Fruit fly (Drosophila melanogaster) whole organism, embryonic: ENCODE measurements around the gene cana.

Experiments
- C15 ChIP-seq: fragments of 200-800 bp; sonication (Bioruptor generic); IDR thresholded peaks from 3 replicates; pipeline ENCODE4 v1.3.6; 2022; ENCODE audit warnings: missing biosample characterization, missing genetic modification characterization
- CG10321 ChIP-seq: fragments of 200-800 bp; sonication (Bioruptor generic); IDR thresholded peaks from 2 replicates; pipeline ENCODE4 v1.3.6; 2022; ENCODE audit warnings: missing biosample characterization, missing genetic modification characterization
- CG10654 ChIP-seq: fragments of 200-800 bp; sonication (Bioruptor generic); optimal IDR thresholded peaks from 2 replicates; lab custom pipeline; 2016; ENCODE audit warnings: missing biosample characterization, missing genetic modification characterization
- CG11723 ChIP-seq: fragments of 200-800 bp; sonication (Bioruptor generic); optimal IDR thresholded peaks from 2 replicates; lab custom pipeline; 2017; ENCODE audit warnings: missing biosample characterization, mild to moderate bottlenecking, missing genetic modification characterization
- CG12769 ChIP-seq: fragments of 200-800 bp; sonication (Bioruptor generic); optimal IDR thresholded peaks from 2 replicates; lab custom pipeline; 2019; ENCODE audit warnings: missing biosample characterization, mild to moderate bottlenecking, missing genetic modification characterization, moderate library complexity
- CG12942 ChIP-seq: fragments of 200-800 bp; sonication (Bioruptor generic); optimal IDR thresholded peaks from 3 replicates; lab custom pipeline; 2016; ENCODE audit warnings: missing biosample characterization, missing genetic modification characterization
- CG13287 ChIP-seq: fragments of 200-800 bp; sonication (Bioruptor generic); IDR thresholded peaks from 2 replicates; pipeline ENCODE4 v1.3.6; 2022; ENCODE audit warnings: missing biosample characterization, missing genetic modification characterization; ENCODE audit not compliant: partially characterized antibody
- CG15514 ChIP-seq: fragments of 200-800 bp; sonication (Bioruptor generic); optimal IDR thresholded peaks from 3 replicates; lab custom pipeline; 2017; ENCODE audit warnings: missing biosample characterization, missing genetic modification characterization, mild to moderate bottlenecking, moderate library complexity, missing genetic modification reagents
- CG1603 ChIP-seq: fragments of 200-800 bp; sonication (Bioruptor generic); optimal IDR thresholded peaks from 2 replicates; lab custom pipeline; 2019; ENCODE audit warnings: missing biosample characterization, mild to moderate bottlenecking, missing genetic modification characterization, moderate library complexity
- CG17385 ChIP-seq: fragments of 200-800 bp; sonication (Bioruptor generic); optimal IDR thresholded peaks from 3 replicates; lab custom pipeline; 2018; ENCODE audit warnings: missing biosample characterization, mild to moderate bottlenecking, missing genetic modification characterization
- CG17568 ChIP-seq: fragments of 200-800 bp; sonication (Bioruptor generic); optimal IDR thresholded peaks from 2 replicates; lab custom pipeline; 2018; ENCODE audit warnings: missing biosample characterization, mild to moderate bottlenecking, missing genetic modification characterization, moderate library complexity
- CG17612 ChIP-seq: fragments of 200-800 bp; sonication (Bioruptor generic); IDR thresholded peaks from 2 replicates; pipeline ENCODE4 v1.3.6; 2022; ENCODE audit warnings: missing biosample characterization, missing genetic modification characterization
- CG31224 ChIP-seq: fragments of 200-800 bp; sonication (Bioruptor generic); IDR thresholded peaks from 2 replicates; pipeline ENCODE4 v1.3.6; 2022; ENCODE audit warnings: missing biosample characterization, missing genetic modification characterization
- CG5180 ChIP-seq: fragments of 200-800 bp; sonication (Bioruptor generic); optimal IDR thresholded peaks from 3 replicates; lab custom pipeline; 2017; ENCODE audit warnings: missing biosample characterization, missing genetic modification characterization, mild to moderate bottlenecking, moderate library complexity, missing genetic modification reagents
- CG6654 ChIP-seq: fragments of 200-800 bp; sonication (Bioruptor generic); optimal IDR thresholded peaks from 2 replicates; lab custom pipeline; 2017; ENCODE audit warnings: missing biosample characterization, mild to moderate bottlenecking, missing genetic modification characterization
- CG6813 ChIP-seq: fragments of 200-800 bp; sonication (Bioruptor generic); optimal IDR thresholded peaks from 2 replicates; lab custom pipeline; 2017; ENCODE audit warnings: missing biosample characterization, missing genetic modification characterization, mild to moderate bottlenecking, moderate library complexity, missing genetic modification reagents
- CG7357 ChIP-seq: fragments of 200-800 bp; sonication (Bioruptor generic); IDR thresholded peaks from 3 replicates; pipeline ENCODE4 v1.3.6; 2022; ENCODE audit warnings: missing biosample characterization, missing genetic modification characterization
- CG7963 ChIP-seq: fragments of 200-800 bp; sonication (Bioruptor generic); IDR thresholded peaks from 3 replicates; pipeline ENCODE4 v1.3.6; 2022; ENCODE audit warnings: missing biosample characterization, missing genetic modification characterization; ENCODE audit not compliant: partially characterized antibody
- CTCF ChIP-seq: fragments of 200-800 bp; sonication (Bioruptor generic); optimal IDR thresholded peaks from 2 replicates; lab custom pipeline; 2017; ENCODE audit warnings: missing biosample characterization, mild to moderate bottlenecking, missing genetic modification characterization, moderate library complexity
- Dad ChIP-seq: fragments of 200-800 bp; sonication (Bioruptor generic); optimal IDR thresholded peaks from 3 replicates; lab custom pipeline; 2016; ENCODE audit warnings: missing biosample characterization, missing genetic modification characterization
- Drgx ChIP-seq: fragments of 200-800 bp; sonication (Bioruptor generic); IDR thresholded peaks from 2 replicates; pipeline ENCODE4 v1.3.6; 2022; ENCODE audit warnings: missing biosample characterization, missing genetic modification characterization
- ERR ChIP-seq: fragments of 200-800 bp; sonication (Bioruptor generic); optimal IDR thresholded peaks from 2 replicates; lab custom pipeline; 2016; ENCODE audit warnings: missing biosample characterization, missing genetic modification characterization
- Ets97D ChIP-seq: fragments of 200-800 bp; sonication (Bioruptor generic); optimal IDR thresholded peaks from 3 replicates; lab custom pipeline; 2016; ENCODE audit warnings: missing biosample characterization, missing genetic modification characterization
- Hmr ChIP-seq: fragments of 200-800 bp; sonication (Bioruptor generic); optimal IDR thresholded peaks from 3 replicates; lab custom pipeline; 2017; ENCODE audit warnings: mild to moderate bottlenecking, missing biosample characterization, missing genetic modification reagents, missing genetic modification characterization
- Hr39 ChIP-seq: fragments of >200 bp; optimal IDR thresholded peaks from 2 replicates; lab custom pipeline; 2017
- Nf-YB ChIP-seq: fragments of 200-800 bp; sonication (Bioruptor generic); optimal IDR thresholded peaks from 3 replicates; lab custom pipeline; 2019; ENCODE audit warnings: missing biosample characterization, mild to moderate bottlenecking, missing genetic modification characterization, moderate library complexity
- Scr ChIP-seq: fragments of 200-800 bp; sonication (Bioruptor generic); IDR thresholded peaks from 2 replicates; pipeline ENCODE4 v1.3.6; 2022; ENCODE audit warnings: missing biosample characterization, missing genetic modification characterization; ENCODE audit not compliant: partially characterized antibody
- Sox100B ChIP-seq: fragments of 200-800 bp; sonication (Bioruptor generic); optimal IDR thresholded peaks from 3 replicates; lab custom pipeline; 2018; ENCODE audit warnings: missing biosample characterization, mild to moderate bottlenecking, missing genetic modification characterization
- Sox102F ChIP-seq: fragments of 200-800 bp; sonication (Bioruptor generic); optimal IDR thresholded peaks from 2 replicates; lab custom pipeline; 2018; ENCODE audit warnings: missing biosample characterization, mild to moderate bottlenecking, missing genetic modification characterization, moderate library complexity
- Stat92E ChIP-seq, 3 experiments: fragments of >200 bp in 2 of 3; fragments of 200-800 bp in 1 of 3; sonication (Bioruptor generic) in 1 of 3; optimal IDR thresholded peaks; 2 replicates each; lab custom pipeline; 2017 to 2019; ENCODE audit warnings: missing biosample characterization in 3 of 3, missing genetic modification characterization in 3 of 3, mild to moderate bottlenecking in 1 of 3, moderate library complexity in 1 of 3
- Trl ChIP-seq, 3 experiments: fragments of >200 bp in 2 of 3; fragments of 200-800 bp in 1 of 3; sonication (Bioruptor generic) in 1 of 3; optimal IDR thresholded peaks; 2 replicates in 1 of 3; 3 replicates in 2 of 3; lab custom pipeline; 2016 to 2017; ENCODE audit warnings: missing biosample characterization in 1 of 3, missing genetic modification characterization in 1 of 3
- Xrp1 ChIP-seq: fragments of 200-800 bp; sonication (Bioruptor generic); IDR thresholded peaks from 2 replicates; pipeline ENCODE4 v1.3.6; 2022; ENCODE audit warnings: missing biosample characterization, missing genetic modification characterization
- abd-A ChIP-seq: fragments of 200-800 bp; sonication (Bioruptor generic); optimal IDR thresholded peaks from 3 replicates; lab custom pipeline; 2019; ENCODE audit warnings: missing biosample characterization, mild to moderate bottlenecking, missing genetic modification characterization, moderate library complexity
- ac ChIP-seq: fragments of 200-800 bp; sonication (Bioruptor generic); optimal IDR thresholded peaks from 3 replicates; lab custom pipeline; 2017; ENCODE audit warnings: missing biosample characterization, mild to moderate bottlenecking, missing genetic modification characterization
- ato ChIP-seq: fragments of 200-800 bp; sonication (Bioruptor generic); IDR thresholded peaks from 2 replicates; pipeline ENCODE4 v1.3.6; 2022; ENCODE audit warnings: missing biosample characterization, missing genetic modification characterization; ENCODE audit not compliant: partially characterized antibody
- cg ChIP-seq: fragments of 200-800 bp; sonication (Bioruptor generic); optimal IDR thresholded peaks from 3 replicates; lab custom pipeline; 2019; ENCODE audit warnings: missing biosample characterization, mild to moderate bottlenecking, missing genetic modification characterization, moderate library complexity
- dmrt11E ChIP-seq: fragments of 200-800 bp; sonication (Bioruptor generic); optimal IDR thresholded peaks from 3 replicates; lab custom pipeline; 2018; ENCODE audit warnings: missing biosample characterization, mild to moderate bottlenecking, missing genetic modification characterization, moderate library complexity
- eve ChIP-seq, 2 experiments: fragments of >200 bp; optimal IDR thresholded peaks; 2 replicates each; lab custom pipeline; 2017; ENCODE audit warnings: missing biosample characterization in 2 of 2, missing genetic modification characterization in 2 of 2
- ham ChIP-seq: fragments of 200-800 bp; sonication (Bioruptor generic); IDR thresholded peaks from 2 replicates; pipeline ENCODE4 v1.3.6; 2022; ENCODE audit warnings: missing biosample characterization, missing genetic modification characterization
- hb ChIP-seq: fragments of 200-800 bp; sonication (Bioruptor generic); IDR thresholded peaks from 3 replicates; pipeline ENCODE4 v1.3.6; 2022; ENCODE audit warnings: missing biosample characterization, missing genetic modification characterization; ENCODE audit not compliant: partially characterized antibody
- kah ChIP-seq: fragments of 200-800 bp; sonication (Bioruptor generic); optimal IDR thresholded peaks from 2 replicates; lab custom pipeline; 2018; ENCODE audit warnings: missing biosample characterization, mild to moderate bottlenecking, missing genetic modification characterization
- ken ChIP-seq: fragments of 200-800 bp; sonication (Bioruptor generic); IDR thresholded peaks from 3 replicates; pipeline ENCODE4 v1.3.6; 2022; ENCODE audit warnings: missing biosample characterization, missing genetic modification characterization
- mam ChIP-seq: fragments of 200-800 bp; sonication (Bioruptor generic); optimal IDR thresholded peaks from 3 replicates; lab custom pipeline; 2016; ENCODE audit warnings: missing biosample characterization, missing genetic modification characterization
- sens ChIP-seq: fragments of 200-800 bp; sonication (Bioruptor generic); peaks from one replicate; lab custom pipeline; 2016; ENCODE audit warnings: missing biosample characterization, missing genetic modification characterization
- sens-2 ChIP-seq: fragments of 200-800 bp; sonication (Bioruptor generic); IDR thresholded peaks from 2 replicates; pipeline ENCODE4 v1.3.6; 2022; ENCODE audit warnings: missing biosample characterization, missing genetic modification characterization
- stwl ChIP-seq: fragments of 200-800 bp; sonication (Bioruptor generic); optimal IDR thresholded peaks from 3 replicates; lab custom pipeline; 2018; ENCODE audit warnings: missing biosample characterization, mild to moderate bottlenecking, missing genetic modification characterization, moderate library complexity
- sug ChIP-seq: fragments of 200-800 bp; optimal IDR thresholded peaks from 2 replicates; lab custom pipeline; 2019; ENCODE audit warnings: missing biosample characterization, mild to moderate bottlenecking, missing genetic modification characterization, moderate library complexity
- z ChIP-seq: fragments of 200-800 bp; sonication (Bioruptor generic); IDR thresholded peaks from 3 replicates; pipeline ENCODE4 v1.3.6; 2022; ENCODE audit warnings: missing biosample characterization, missing genetic modification characterization

cana gene

dm6 chr2L:11220783-11221182 is 48.8 kb upstream of the cana start (continued):
- TF ChIP-seq eve (GFP tag; optimal IDR thresholded peaks at IDR 0.05; lab: Kevin White, UChicago): no peak
- TF ChIP-seq, all 482 proteins: peak for 21

DNA sequence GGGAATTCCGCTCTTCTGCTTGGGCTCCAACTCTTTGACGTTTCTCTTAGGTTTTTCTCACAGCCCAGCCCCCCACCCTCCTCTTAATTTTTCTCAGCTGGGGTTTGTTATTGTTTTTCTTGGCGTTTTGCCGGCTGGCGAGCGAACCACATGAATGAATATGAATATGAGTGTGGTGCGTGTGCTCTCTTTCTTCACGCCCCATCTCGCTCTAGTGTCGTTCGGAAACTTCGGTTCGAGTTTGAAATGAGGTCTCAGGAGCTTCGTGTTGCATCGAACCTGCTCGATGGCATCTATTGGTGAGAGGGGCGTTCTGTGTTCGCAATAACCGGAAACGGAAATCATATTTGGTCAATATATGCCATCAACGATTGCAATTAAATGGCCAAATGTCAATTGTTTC is 48.3 kb upstream of the cana start:
- TF ChIP-seq cg (GFP tag; lab: Kevin White, UChicago): peak; percentile 52
- peak; percentile 47 for TF ChIP-seq CG17568
- TF ChIP-seq sens (GFP tag; lab: Kevin White, UChicago): peak; percentile 37
- TF ChIP-seq Drgx (GFP tag; lab: Robert Waterston, UW): 0 out of 2 replicates have a peak, but pooled peaks have one; percentile 7
- 0 out of 2 replicates have a peak, but pooled peaks have one; percentile 11 for TF ChIP-seq CG31224 (GFP tag; lab: Robert Waterston, UW)
- 0 out of 2 replicates have a peak, but pooled peaks have one; percentile 23 for TF ChIP-seq Scr (GFP tag; lab: Robert Waterston, UW)
- TF ChIP-seq sug (tag; lab: Kevin White, UChicago): peak; percentile 11
- no peak for TF ChIP-seq dmrt11E (tag; lab: Kevin White, UChicago)
- TF ChIP-seq hb: no peak
- no peak for TF ChIP-seq Hmr (GFP tag; lab: Kevin White, UChicago)
- TF ChIP-seq C15 (GFP tag; lab: Robert Waterston, UW): no peak
- peak; percentile 98 for TF ChIP-seq CG5180 (GFP tag; lab: Kevin White, UChicago)
- TF ChIP-seq CTCF (GFP tag; lab: Kevin White, UChicago): no peak
- peak; percentile 12; the same call in 1 of the 2 replicates for TF ChIP-seq CG13287 (GFP tag; lab: Robert Waterston, UW)
- TF ChIP-seq Xrp1: no peak
- TF ChIP-seq stwl (tag; lab: Kevin White, UChicago): no peak
- no peak for TF ChIP-seq CG10654 (GFP tag; lab: Kevin White, UChicago)
- peak; percentile 12; the same call in 1 of the 2 replicates for TF ChIP-seq CG10321
- TF ChIP-seq abd-A (tag; lab: Kevin White, UChicago): peak; percentile 35
- TF ChIP-seq Stat92E (GFP tag; optimal IDR thresholded peaks at IDR 0.05; lab: Kevin White, UChicago): no peak
- TF ChIP-seq Hr39 (lab: Kevin White, UChicago): no peak
- TF ChIP-seq Nf-YB (GFP tag; lab: Kevin White, UChicago): peak; percentile 56
- peak; percentile 75 for TF ChIP-seq Ets97D (GFP tag; lab: Kevin White, UChicago)
- TF ChIP-seq CG11723: no peak
- peak; percentile 9 for TF ChIP-seq kah (GFP tag; lab: Kevin White, UChicago)
- no peak for TF ChIP-seq mam (GFP tag; lab: Kevin White, UChicago)
- TF ChIP-seq ac (GFP tag; lab: Kevin White, UChicago): no peak
- no peak for TF ChIP-seq Sox102F (GFP tag; lab: Kevin White, UChicago)
- no peak for TF ChIP-seq CG7963 (GFP tag; lab: Robert Waterston, UW)
- TF ChIP-seq ato: no peak
- TF ChIP-seq CG1603 (tag; lab: Kevin White, UChicago): peak; percentile 40
- peak; percentile 85 for TF ChIP-seq z
- TF ChIP-seq CG15514: peak; percentile 9
- no peak for TF ChIP-seq CG7357 (GFP tag; lab: Robert Waterston, UW)
- TF ChIP-seq CG6654: no peak
- no peak for TF ChIP-seq ken
- TF ChIP-seq Sox100B (GFP tag; lab: Kevin White, UChicago): no peak
- peak; percentile 8 for TF ChIP-seq CG6813 (GFP tag; lab: Kevin White, UChicago)
- TF ChIP-seq ERR (GFP tag; lab: Kevin White, UChicago): no peak
- no peak for TF ChIP-seq sens-2 (GFP tag; lab: Robert Waterston, UW)
- no peak for TF ChIP-seq ham (GFP tag; lab: Robert Waterston, UW)
- TF ChIP-seq Trl (optimal IDR thresholded peaks at IDR 0.05; lab: Kevin White, UChicago): peak; percentile 56 to 77
- no peak for TF ChIP-seq Trl (GFP tag; optimal IDR thresholded peaks at IDR 0.05; lab: Kevin White, UChicago)
- peak; percentile 0 for TF ChIP-seq CG17385
- no peak for TF ChIP-seq Dad (GFP tag; lab: Kevin White, UChicago)
- no peak for TF ChIP-seq CG12942 (GFP tag; lab: Kevin White, UChicago)
- TF ChIP-seq CG12769 (tag; lab: Kevin White, UChicago): peak; percentile 10
- no peak for TF ChIP-seq CG17612 (GFP tag; lab: Robert Waterston, UW)
